Worm (Caenorhabditis elegans): Measurements from ENCODE around the gene C27D6.3.

C27D6.3 gene

ce11 chrII:5201922-5202562 lies 27.8 kb upstream of the C27D6.3 start (continued):
- no peak for TF ChIP-seq snpc-1.2 (GFP tag; IDR thresholded peaks at IDR 0.05)
- TF ChIP-seq hlh-30 (tag; optimal IDR thresholded peaks at IDR 0.05; ENCODE audit: insufficient read depth): peak; percentile 55
- TF ChIP-seq zfp-3 (GFP tag; conservative IDR thresholded peaks at IDR 0.05): no peak
- TF ChIP-seq ztf-7 (tag; optimal IDR thresholded peaks at IDR 0.05): no peak
- no peak for TF ChIP-seq F10B5.3 (tag; optimal IDR thresholded peaks at IDR 0.05)

DNA sequence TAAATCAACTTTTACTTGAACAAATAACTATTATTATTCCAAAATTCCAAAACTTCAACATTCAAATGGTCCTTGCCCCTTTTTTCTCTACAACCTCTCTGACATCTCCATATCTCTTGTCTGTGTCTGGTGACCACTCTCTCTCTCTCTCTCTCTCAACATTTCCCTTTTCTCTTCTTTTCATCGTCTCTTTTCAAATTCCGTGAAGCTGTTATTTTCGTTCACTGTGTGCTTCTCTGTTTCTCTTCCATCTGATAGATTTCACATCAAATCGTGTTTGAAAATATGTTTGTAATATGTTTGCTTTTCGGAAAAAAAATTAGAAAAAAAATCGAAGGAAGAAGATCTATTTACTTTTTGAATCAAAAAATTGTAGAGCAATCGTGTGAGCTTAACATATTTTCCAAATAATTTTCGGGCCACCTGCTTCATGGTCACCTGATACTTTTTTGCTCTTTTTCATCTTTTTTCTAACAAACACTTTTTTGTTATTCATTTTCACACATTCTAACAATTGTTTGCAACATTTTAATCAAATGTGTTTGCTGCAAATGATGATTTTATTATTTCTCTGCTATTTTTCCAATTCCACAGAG lies 26.8 kb upstream of the C27D6.3 start:
- TF ChIP-seq gei-8 (GFP tag; optimal IDR thresholded peaks at IDR 0.05) (no peak), hlh-30 (tag; optimal IDR thresholded peaks at IDR 0.05; ENCODE audit: insufficient read depth) (peak; percentile 81), rbr-2 (tag; optimal IDR thresholded peaks at IDR 0.05) (peak; percentile 11), Y5F2A.4 (GFP tag; optimal IDR thresholded peaks at IDR 0.05) (no peak), fos-1 (tag; optimal IDR thresholded peaks at IDR 0.05) (no peak), pha-4 (GFP tag; IDR thresholded peaks at IDR 0.05) (no peak), pha-4 (tag; optimal IDR thresholded peaks at IDR 0.05) (peak; percentile 11), snpc-1.2 (GFP tag; IDR thresholded peaks at IDR 0.05) (no peak), daf-16 (GFP tag; optimal IDR thresholded peaks at IDR 0.05) (peak in 1 of 2 experiments; percentile 89), daf-16 (tag; optimal IDR thresholded peaks at IDR 0.05) (peak; percentile 50), lin-39 (tag; optimal IDR thresholded peaks at IDR 0.05) (no peak), zip-2 (tag; optimal IDR thresholded peaks at IDR 0.05) (no peak), ceh-82 (tag; optimal IDR thresholded peaks at IDR 0.05) (no peak), D1046.2 (GFP tag; IDR thresholded peaks at IDR 0.05) (no peak), daf-12 (tag; optimal IDR thresholded peaks at IDR 0.05) (no peak), lin-29 (GFP tag; IDR thresholded peaks at IDR 0.05) (no peak), ces-1 (GFP tag; optimal IDR thresholded peaks at IDR 0.05) (no peak), mep-1 (tag; optimal IDR thresholded peaks at IDR 0.05) (peak; percentile 56), ztf-7 (tag; optimal IDR thresholded peaks at IDR 0.05) (no peak), mes-2 (tag; optimal IDR thresholded peaks at IDR 0.05; ENCODE audit: poor library complexity, severe bottlenecking) (peak; percentile 44), jun-1 (tag; optimal IDR thresholded peaks at IDR 0.05) (no peak), F49E8.2 (tag; optimal IDR thresholded peaks at IDR 0.05; ENCODE audit: borderline replicate concordance) (no peak), lsy-2 (tag; optimal IDR thresholded peaks at IDR 0.05) (peak in 1 of 2 experiments; percentile 67), unc-39 (tag; optimal IDR thresholded peaks at IDR 0.05) (no peak), nhr-28 (tag; optimal IDR thresholded peaks at IDR 0.05) (peak; percentile 3), ama-1 (optimal IDR thresholded peaks at IDR 0.05) (no peak), ceh-62 (tag; optimal IDR thresholded peaks at IDR 0.05) (no peak), dve-1 (tag; optimal IDR thresholded peaks at IDR 0.05; ENCODE audit: insufficient read depth) (peak; percentile 36), mdl-1 (tag; optimal IDR thresholded peaks at IDR 0.05) (peak in 1 of 2 experiments; percentile 22), nhr-41 (GFP tag; IDR thresholded peaks at IDR 0.05) (no peak), duxl-1 (tag; optimal IDR thresholded peaks at IDR 0.05; ENCODE audit: poor library complexity) (no peak), hlh-11 (tag; optimal IDR thresholded peaks at IDR 0.05) (peak; percentile 57), nhr-25 (tag; optimal IDR thresholded peaks at IDR 0.05; ENCODE audit: borderline replicate concordance, insufficient read depth) (no peak), unc-62 (GFP tag; optimal IDR thresholded peaks at IDR 0.05 in 1 of 2) (peak in 1 of 2 experiments; percentile 21), unc-62 (tag; optimal IDR thresholded peaks at IDR 0.05) (no peak), lim-7 (GFP tag; IDR thresholded peaks at IDR 0.05) (no peak), hmg-1.1 (GFP tag; IDR thresholded peaks at IDR 0.05) (peak; percentile 54; the same call in 1 of the 2 replicates), F10B5.3 (tag; optimal IDR thresholded peaks at IDR 0.05) (no peak), zfp-2 (tag; optimal IDR thresholded peaks at IDR 0.05) (no peak)

Measured in whole organism, L4 larva.